Fruit fly (Drosophila melanogaster): ENCODE data around the gene mora.

dm6 chr3R:24234162-24234529 lies 48.0 kb downstream of the mora start:
- no peak for TF ChIP-seq CG6854 (GFP tag; optimal IDR thresholded peaks at IDR 0.05)
- no peak for TF ChIP-seq Sox14 (GFP tag; optimal IDR thresholded peaks at IDR 0.05)
- TF ChIP-seq CG6163 (GFP tag; IDR thresholded peaks at IDR 0.05): no peak
- no peak for TF ChIP-seq CG4318 (GFP tag; optimal IDR thresholded peaks at IDR 0.05)
- no peak for TF ChIP-seq cyc (GFP tag; optimal IDR thresholded peaks at IDR 0.05)
- TF ChIP-seq lz (GFP tag; optimal IDR thresholded peaks at IDR 0.05): no peak
- TF ChIP-seq CG1621 (tag; optimal IDR thresholded peaks at IDR 0.05): no peak
- TF ChIP-seq Hr38 (GFP tag; optimal IDR thresholded peaks at IDR 0.05): no peak
- no peak for TF ChIP-seq eg (GFP tag; IDR thresholded peaks at IDR 0.05)
- TF ChIP-seq svp (GFP tag): no peak
- no peak for TF ChIP-seq CG6792 (GFP tag; optimal IDR thresholded peaks at IDR 0.05)

Data from whole organism, prepupa.